Worm (Caenorhabditis elegans) whole organism, L1 larva: ENCODE measurements around the gene F47D12.9.

Experiments
- C04F5.9 ChIP-seq: sonication (generic microtip); optimal IDR thresholded peaks from 2 replicates; lab custom pipeline; 2016; ENCODE audit warnings: missing genetic modification characterization, missing compliant biosample characterization
- C16A3.4 ChIP-seq: fragments of 150-350 bp; optimal IDR thresholded peaks from 2 replicates; lab custom pipeline; 2014; ENCODE audit warnings: missing biosample characterization, missing genetic modification characterization
- C34B4.2 ChIP-seq: sonication (generic microtip); optimal IDR thresholded peaks from 2 replicates; lab custom pipeline; 2017; ENCODE audit warnings: mild to moderate bottlenecking, missing genetic modification characterization, missing compliant biosample characterization
- aly-2 ChIP-seq: fragments of 150-350 bp; optimal IDR thresholded peaks from 2 replicates; lab custom pipeline; 2014; ENCODE audit warnings: missing biosample characterization, missing genetic modification characterization
- blmp-1 ChIP-seq: fragments of 150-350 bp; optimal IDR thresholded peaks from 2 replicates; lab custom pipeline; 2014; ENCODE audit warnings: missing biosample characterization, missing genetic modification characterization
- ceh-63 ChIP-seq: fragments of 200-800 bp; sonication (Bioruptor generic); optimal IDR thresholded peaks from 2 replicates; lab custom pipeline; 2018; ENCODE audit warnings: mild to moderate bottlenecking, missing genetic modification characterization, missing compliant biosample characterization
- ceh-8 ChIP-seq: fragments of 200-800 bp; sonication (Bioruptor generic); optimal IDR thresholded peaks from 2 replicates; lab custom pipeline; 2018; ENCODE audit warnings: mild to moderate bottlenecking, missing genetic modification characterization, moderate library complexity, missing compliant biosample characterization
- ceh-88 ChIP-seq: fragments of 200-800 bp; sonication (Bioruptor generic); IDR thresholded peaks from 2 replicates; pipeline ENCODE4 v1.3.6; 2022; ENCODE audit warnings: missing genetic modification characterization, missing compliant biosample characterization
- ces-1 ChIP-seq: fragments of 150-350 bp; optimal IDR thresholded peaks from 2 replicates; lab custom pipeline; 2014; ENCODE audit warnings: missing biosample characterization, missing genetic modification reagents, missing genetic modification characterization
- dpl-1 ChIP-seq, 3 experiments: fragments of 150-350 bp in 2 of 3; sonication (generic microtip) in 1 of 3; optimal IDR thresholded peaks; 2 replicates each; lab custom pipeline; 2014 to 2017; ENCODE audit warnings: missing biosample characterization in 3 of 3, missing genetic modification characterization in 3 of 3, missing genetic modification reagents in 3 of 3
- dsc-1 ChIP-seq: sonication (generic microtip); optimal IDR thresholded peaks from 2 replicates; lab custom pipeline; 2016; ENCODE audit warnings: mild to moderate bottlenecking, missing genetic modification characterization, missing compliant biosample characterization
- efl-1 ChIP-seq, 4 experiments: fragments of 150-350 bp; optimal IDR thresholded peaks in 3 of 4; peaks in 1 of 4; 1 replicate in 1 of 4; 2 replicates in 3 of 4; lab custom pipeline; 2014; ENCODE audit warnings: missing biosample characterization in 2 of 4, missing genetic modification characterization in 2 of 4, missing genetic modification reagents in 2 of 4
- egl-13 ChIP-seq: sonication (generic microtip); optimal IDR thresholded peaks from 2 replicates; lab custom pipeline; 2016; ENCODE audit warnings: missing genotype, missing genetic modification reagents, missing genetic modification characterization, missing compliant biosample characterization
- egl-27 ChIP-seq, 2 experiments: fragments of 150-350 bp in 1 of 2; sonication (generic microtip); optimal IDR thresholded peaks; 3 replicates each; lab custom pipeline; 2017 to 2018; ENCODE audit warnings: missing biosample characterization in 2 of 2, missing genetic modification characterization in 2 of 2, missing genetic modification reagents in 2 of 2
- elt-3 ChIP-seq, 6 experiments: fragments of 150-350 bp in 1 of 6; sonication (generic microtip); optimal IDR thresholded peaks; 2 replicates each; lab custom pipeline; 2017 to 2018; ENCODE audit warnings: missing biosample characterization in 6 of 6, missing genetic modification characterization in 6 of 6, inconsistent platforms in 1 of 6
- fkh-10 ChIP-seq: sonication (generic microtip); optimal IDR thresholded peaks from 2 replicates; lab custom pipeline; 2017; ENCODE audit warnings: missing biosample characterization, missing genetic modification reagents, missing genetic modification characterization
- fkh-8 ChIP-seq: sonication (generic microtip); optimal IDR thresholded peaks from 2 replicates; lab custom pipeline; 2016; ENCODE audit warnings: mild to moderate bottlenecking, missing genetic modification characterization, missing compliant biosample characterization
- fos-1 ChIP-seq: fragments of 150-350 bp; optimal IDR thresholded peaks from 2 replicates; lab custom pipeline; 2014; ENCODE audit warnings: missing biosample characterization, missing genetic modification characterization
- grh-1 ChIP-seq: fragments of 200-800 bp; sonication (Bioruptor generic); IDR thresholded peaks from 2 replicates; pipeline ENCODE4 v1.3.6; 2022; ENCODE audit warnings: missing genetic modification reagents, missing genetic modification characterization, missing compliant biosample characterization
- irx-1 ChIP-seq: sonication (generic microtip); optimal IDR thresholded peaks from 2 replicates; lab custom pipeline; 2016; ENCODE audit warnings: missing genetic modification characterization, missing compliant biosample characterization
- isw-1 ChIP-seq: fragments of 200-800 bp; sonication (Bioruptor generic); IDR thresholded peaks from 2 replicates; pipeline ENCODE4 v1.3.6; 2022; ENCODE audit warnings: missing genetic modification characterization, missing compliant biosample characterization
- lin-14 ChIP-seq: fragments of 200-800 bp; sonication (Bioruptor generic); optimal IDR thresholded peaks from 2 replicates; lab custom pipeline; 2018; ENCODE audit warnings: mild to moderate bottlenecking, missing genetic modification characterization, moderate library complexity, missing compliant biosample characterization
- lin-15B ChIP-seq: fragments of 150-350 bp; sonication (generic microtip); optimal IDR thresholded peaks from 3 replicates; lab custom pipeline; 2014; ENCODE audit warnings: missing biosample characterization, missing genetic modification characterization
- lsy-2 ChIP-seq, 2 experiments: fragments of 150-350 bp; optimal IDR thresholded peaks; 2 replicates each; lab custom pipeline; 2014; ENCODE audit warnings: missing biosample characterization in 2 of 2, missing genetic modification characterization in 2 of 2
- mep-1 ChIP-seq: fragments of 150-350 bp; optimal IDR thresholded peaks from 2 replicates; lab custom pipeline; 2014; ENCODE audit warnings: missing biosample characterization, missing genetic modification characterization
- nhr-11 ChIP-seq: fragments of 150-350 bp; optimal IDR thresholded peaks from 2 replicates; lab custom pipeline; 2014; ENCODE audit warnings: missing biosample characterization, missing genetic modification characterization
- nhr-12 ChIP-seq: sonication (generic microtip); optimal IDR thresholded peaks from 2 replicates; lab custom pipeline; 2017; ENCODE audit warnings: missing biosample characterization, missing genetic modification characterization
- nhr-20 ChIP-seq: sonication (generic microtip); optimal IDR thresholded peaks from 2 replicates; lab custom pipeline; 2016; ENCODE audit warnings: mild to moderate bottlenecking, missing genetic modification characterization, missing compliant biosample characterization
- nhr-28 ChIP-seq: fragments of 150-350 bp; optimal IDR thresholded peaks from 2 replicates; lab custom pipeline; 2014; ENCODE audit warnings: missing biosample characterization, missing genetic modification characterization
- nhr-47 ChIP-seq: sonication (generic microtip); optimal IDR thresholded peaks from 2 replicates; lab custom pipeline; 2016; ENCODE audit warnings: mild to moderate bottlenecking, missing genetic modification characterization, moderate library complexity, missing compliant biosample characterization
- nhr-71 ChIP-seq: sonication (generic microtip); optimal IDR thresholded peaks from 2 replicates; lab custom pipeline; 2016; ENCODE audit warnings: mild to moderate bottlenecking, missing genetic modification characterization, moderate library complexity, missing compliant biosample characterization
- nhr-76 ChIP-seq: sonication (generic microtip); optimal IDR thresholded peaks from 2 replicates; lab custom pipeline; 2017; ENCODE audit warnings: missing biosample characterization, missing genetic modification characterization
- nhr-77 ChIP-seq: fragments of 150-350 bp; optimal IDR thresholded peaks from 2 replicates; lab custom pipeline; 2014; ENCODE audit warnings: missing biosample characterization, missing genetic modification characterization
- pax-3 ChIP-seq: fragments of 200-800 bp; sonication (Bioruptor generic); optimal IDR thresholded peaks from 2 replicates; lab custom pipeline; 2018; ENCODE audit warnings: mild to moderate bottlenecking, missing genetic modification characterization, moderate library complexity, missing compliant biosample characterization
- pqm-1 ChIP-seq: sonication (generic microtip); optimal IDR thresholded peaks from 3 replicates; lab custom pipeline; 2017; ENCODE audit warnings: missing biosample characterization, missing genetic modification characterization
- rnt-1 ChIP-seq: sonication (generic microtip); optimal IDR thresholded peaks from 2 replicates; lab custom pipeline; 2016; ENCODE audit warnings: mild to moderate bottlenecking, missing genetic modification characterization, moderate library complexity, missing compliant biosample characterization
- snpc-4 ChIP-seq: fragments of 150-350 bp; optimal IDR thresholded peaks from 2 replicates; lab custom pipeline; 2014; ENCODE audit warnings: missing biosample characterization, missing genetic modification characterization
- snu-23 ChIP-seq: sonication (generic microtip); optimal IDR thresholded peaks from 2 replicates; lab custom pipeline; 2016; ENCODE audit warnings: missing genetic modification characterization, missing compliant biosample characterization
- sup-37 ChIP-seq: fragments of 200-800 bp; sonication (Bioruptor generic); optimal IDR thresholded peaks from 2 replicates; lab custom pipeline; 2018; ENCODE audit warnings: mild to moderate bottlenecking, missing genetic modification characterization, missing compliant biosample characterization
- tbx-2 ChIP-seq: sonication (generic microtip); optimal IDR thresholded peaks from 2 replicates; lab custom pipeline; 2016; ENCODE audit warnings: missing genetic modification characterization, missing compliant biosample characterization
- unc-62 ChIP-seq: fragments of 150-350 bp; optimal IDR thresholded peaks from 2 replicates; lab custom pipeline; 2014; ENCODE audit warnings: missing biosample characterization, missing genetic modification reagents, missing genetic modification characterization
- unc-86 ChIP-seq: sonication (generic microtip); optimal IDR thresholded peaks from 2 replicates; lab custom pipeline; 2016; ENCODE audit warnings: missing genetic modification characterization, missing compliant biosample characterization
- vab-15 ChIP-seq: sonication (generic microtip); optimal IDR thresholded peaks from 2 replicates; lab custom pipeline; 2017; ENCODE audit warnings: missing genotype, mild to moderate bottlenecking, missing genetic modification characterization, missing compliant biosample characterization
- xbp-1 ChIP-seq: sonication (generic microtip); optimal IDR thresholded peaks from 2 replicates; lab custom pipeline; 2016; ENCODE audit warnings: missing genetic modification characterization, missing compliant biosample characterization
- zip-4 ChIP-seq: fragments of 200-800 bp; sonication (Bioruptor generic); optimal IDR thresholded peaks from 2 replicates; lab custom pipeline; 2018; ENCODE audit warnings: mild to moderate bottlenecking, missing genetic modification characterization, moderate library complexity, missing compliant biosample characterization

The F47D12.9 gene

DNA sequence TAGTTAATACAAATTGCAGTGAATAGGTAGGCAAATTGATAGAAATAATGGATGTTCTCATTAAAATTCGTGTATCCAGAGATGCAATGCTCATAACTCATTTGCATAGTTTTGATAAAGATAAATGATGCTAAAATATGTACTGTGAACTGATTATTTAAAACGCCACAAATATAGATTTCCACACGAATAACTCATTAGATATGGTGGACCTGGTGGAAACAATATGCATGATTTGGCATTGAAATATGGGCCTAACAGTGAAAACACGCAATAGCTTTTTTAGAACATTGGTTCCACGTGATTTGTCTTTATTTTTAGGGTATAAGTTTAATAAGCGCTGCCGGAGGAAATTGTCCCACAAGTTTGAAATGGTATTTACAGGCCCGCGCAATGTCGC lies 32.9 kb downstream of the F47D12.9 start, which contains the start of gene srg-3:
srg-3 (minus strand) TSS at position 101 of the 400 bp plus-strand sequence.
- no peak for TF ChIP-seq unc-62 (GFP tag; lab: Kevin White, UChicago)
- no peak for TF ChIP-seq aly-2 (tag; lab: Kevin White, UChicago)
- no peak for TF ChIP-seq nhr-28 (tag; lab: Kevin White, UChicago)
- no peak for TF ChIP-seq snpc-4 (tag; lab: Kevin White, UChicago)
- no peak for TF ChIP-seq nhr-77 (tag; lab: Kevin White, UChicago)
- no peak for TF ChIP-seq nhr-71 (tag; lab: Kevin White, UChicago)
- TF ChIP-seq xbp-1 (tag; lab: Kevin White, UChicago) = no peak
- no peak for TF ChIP-seq dsc-1
- no peak for TF ChIP-seq irx-1 (tag; lab: Kevin White, UChicago)
- no peak for TF ChIP-seq fkh-10 (GFP tag; lab: Kevin White, UChicago)
- no peak for TF ChIP-seq C04F5.9 (tag; lab: Kevin White, UChicago)
- no peak for TF ChIP-seq ceh-8 (GFP tag; lab: Kevin White, UChicago)
- no peak for TF ChIP-seq pqm-1 (tag; lab: Kevin White, UChicago)
- no peak for TF ChIP-seq nhr-47 (tag; lab: Kevin White, UChicago)
- no peak for TF ChIP-seq nhr-76 (tag; lab: Kevin White, UChicago)

DNA sequence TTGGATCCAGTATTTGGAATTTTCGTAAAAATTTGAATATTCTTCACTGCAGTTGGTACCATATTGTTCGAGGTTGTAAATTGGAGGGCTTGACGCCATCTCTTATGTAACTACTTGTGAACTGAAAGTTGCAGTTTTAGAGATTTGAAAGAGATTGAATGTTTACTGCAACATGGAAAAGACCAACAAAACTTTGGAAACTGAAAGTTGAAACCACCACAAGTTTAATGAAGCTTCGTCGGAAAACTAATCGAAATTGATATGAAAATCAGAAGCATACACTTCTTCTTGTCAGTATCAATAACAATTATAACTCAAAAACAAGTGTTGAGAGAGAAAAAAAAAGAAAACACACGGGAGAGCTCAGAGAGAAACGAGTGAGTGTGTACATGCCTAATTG lies 35.1 kb downstream of the F47D12.9 start, which contains the start of gene srg-7:
srg-7 (minus strand) TSS at position 101 of the 400 bp plus-strand sequence.
- TF ChIP-seq pax-3 (tag; lab: Kevin White, UChicago) = no peak
- TF ChIP-seq lin-14 (GFP tag; lab: Kevin White, UChicago) = no peak
- TF ChIP-seq C16A3.4 = no peak
- no peak for TF ChIP-seq grh-1
- TF ChIP-seq lin-15B (tag; lab: Kevin White, UChicago) = no peak
- no peak for TF ChIP-seq fkh-10 (GFP tag; lab: Kevin White, UChicago)
- TF ChIP-seq fkh-8 = no peak
- no peak for TF ChIP-seq isw-1
- TF ChIP-seq blmp-1 (tag; lab: Kevin White, UChicago) = no peak
- no peak for TF ChIP-seq ceh-63 (GFP tag; lab: Kevin White, UChicago)
- no peak for TF ChIP-seq nhr-20 (tag; lab: Kevin White, UChicago)
- no peak for TF ChIP-seq nhr-12 (tag; lab: Kevin White, UChicago)
- no peak for TF ChIP-seq sup-37 (GFP tag; lab: Kevin White, UChicago)

DNA sequence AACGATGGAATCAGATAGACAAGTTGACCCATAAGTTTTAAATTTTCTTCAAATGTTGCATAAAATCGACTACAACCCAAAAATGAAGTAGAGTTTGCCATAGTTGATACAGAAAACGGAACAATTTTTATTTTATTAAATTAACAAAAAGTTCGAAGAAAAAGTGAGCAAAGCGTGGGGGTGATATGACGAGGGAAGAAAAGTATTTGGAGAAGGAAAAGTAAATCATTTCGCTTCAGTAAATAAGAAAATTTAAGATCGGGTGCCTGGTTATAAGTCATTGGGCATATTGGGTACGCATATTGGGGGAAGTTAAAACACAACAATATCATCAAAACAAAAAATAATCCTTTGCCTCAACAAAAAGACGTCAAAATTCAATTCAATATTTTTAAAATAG lies 37.3 kb downstream of the F47D12.9 start, which contains the start of gene srg-6:
srg-6 (minus strand) TSS at position 101 of the 400 bp plus-strand sequence.
- TF ChIP-seq egl-27 (tag; optimal IDR thresholded peaks at IDR 0.05; lab: Kevin White, UChicago) (no peak), nhr-11 (tag; lab: Kevin White, UChicago) (no peak), elt-3 (tag; optimal IDR thresholded peaks at IDR 0.05; lab: Kevin White, UChicago) (no peak), pqm-1 (tag; lab: Kevin White, UChicago) (no peak), vab-15 (no peak), snpc-4 (tag; lab: Kevin White, UChicago) (no peak), ceh-88 (GFP tag; lab: Robert Waterston, UW) (no peak), snu-23 (GFP tag; lab: Kevin White, UChicago) (no peak), fkh-8 (no peak), C34B4.2 (tag; lab: Kevin White, UChicago) (no peak), dpl-1 (GFP tag; optimal IDR thresholded peaks at IDR 0.05; lab: Kevin White, UChicago) (no peak), tbx-2 (no peak), rnt-1 (tag; lab: Kevin White, UChicago) (no peak)

DNA sequence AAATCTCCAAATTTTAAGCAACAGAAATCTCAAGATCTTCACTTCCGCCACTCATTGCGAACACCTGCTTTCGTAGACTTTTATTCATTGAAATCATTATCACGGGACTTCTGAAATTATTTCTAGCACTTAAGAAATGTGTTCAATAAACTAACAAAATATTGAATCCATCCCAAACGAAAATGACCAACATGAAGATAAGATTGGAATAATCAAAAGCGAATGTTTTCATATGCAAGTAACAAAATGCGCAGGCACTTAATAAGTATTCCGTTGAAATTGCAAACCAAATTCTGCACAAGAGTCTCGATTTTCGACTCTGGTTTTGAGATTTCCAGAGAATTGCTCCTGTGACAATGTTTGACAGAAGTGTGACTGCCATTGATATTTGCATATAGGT lies 38.7 kb downstream of the F47D12.9 start, which contains the start of gene srg-5:
srg-5 (minus strand) TSS at position 101 of the 400 bp plus-strand sequence.
- TF ChIP-seq fos-1 (no peak), efl-1 (optimal IDR thresholded peaks at IDR 0.05; lab: Kevin White, UChicago) (no peak), efl-1 (GFP tag; optimal IDR thresholded peaks at IDR 0.05 in 1 of 2; lab: Kevin White, UChicago) (no peak), unc-86 (tag; lab: Kevin White, UChicago) (no peak), nhr-76 (tag; lab: Kevin White, UChicago) (no peak), blmp-1 (tag; lab: Kevin White, UChicago) (no peak), ces-1 (no peak), irx-1 (tag; lab: Kevin White, UChicago) (no peak), mep-1 (no peak), egl-13 (tag; lab: Kevin White, UChicago) (no peak), lsy-2 (tag; optimal IDR thresholded peaks at IDR 0.05; lab: Kevin White, UChicago) (no peak), C16A3.4 (no peak), zip-4 (no peak), nhr-47 (tag; lab: Kevin White, UChicago) (no peak)
